Fruit fly (Drosophila melanogaster): ENCODE results near the gene Mdh2.

The Mdh2 gene

dm6 chr3R:18226043-18226808, at the start of gene Mdh2, which contains the start of gene CG7168:
Gene Mdh2 (plus strand): TSS chr3R:18226396.
Gene CG7168 (minus strand): TSS chr3R:18226082.
- no peak for TF ChIP-seq Sin3A (optimal IDR thresholded peaks at IDR 0.05)
- no peak for TF ChIP-seq insv (optimal IDR thresholded peaks at IDR 0.05)
- TF ChIP-seq h (optimal IDR thresholded peaks at IDR 0.05): no peak
- no peak for TF ChIP-seq ttk (optimal IDR thresholded peaks at IDR 0.05)
- no peak for TF ChIP-seq psq (optimal IDR thresholded peaks at IDR 0.05)
- no peak for TF ChIP-seq Myc (optimal IDR thresholded peaks at IDR 0.05)

DNA sequence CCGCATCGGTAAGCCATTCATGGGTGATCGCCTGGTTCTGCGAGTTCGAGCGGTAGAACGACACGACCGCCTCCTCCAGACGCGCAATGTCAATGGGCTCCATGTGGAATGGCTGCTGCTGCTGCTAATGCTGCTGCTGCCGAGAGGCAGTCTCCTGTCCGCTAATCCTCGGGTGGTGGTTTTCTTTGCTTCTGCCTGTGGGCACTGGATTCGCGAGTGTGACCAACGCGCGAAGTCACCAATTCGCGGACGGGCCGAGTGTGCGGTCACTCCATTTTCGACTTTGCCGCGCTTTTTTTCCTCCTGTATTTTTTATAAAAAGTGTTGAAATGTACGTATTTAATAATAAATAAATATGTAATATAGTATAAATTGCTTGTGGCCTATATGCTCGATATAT, 43.0 kb upstream of the Mdh2 start, which contains the start of gene cdm:
TSS of gene cdm (minus strand) at position 236 of the 400 bp plus-strand sequence.
- TF ChIP-seq Sin3A (optimal IDR thresholded peaks at IDR 0.05) (no peak), insv (optimal IDR thresholded peaks at IDR 0.05) (no peak)

DNA sequence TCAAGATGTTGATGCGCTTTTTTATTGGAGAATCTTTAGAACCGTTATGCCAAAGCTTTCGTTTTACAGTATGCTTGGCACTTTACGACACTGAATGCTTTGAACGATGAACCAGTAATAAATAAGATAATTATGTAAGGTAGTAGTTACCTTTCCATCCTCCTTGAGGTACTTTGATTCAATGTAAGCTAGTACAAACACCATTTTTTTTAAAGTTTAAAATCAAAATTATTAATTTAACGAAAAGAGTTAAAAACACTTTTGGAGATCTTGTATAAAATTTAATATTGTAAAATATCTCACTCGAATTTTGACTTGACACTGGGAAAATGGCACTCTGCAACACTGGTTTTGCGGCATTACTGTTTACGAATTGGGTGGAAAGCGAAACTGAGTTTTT, 40.8 kb upstream of the Mdh2 start, which contains the start of the genes Arp5 and CG7208:
TSS of gene Arp5 (plus strand) at position 114 of the 400 bp plus-strand sequence.
TSS of gene CG7208 (minus strand) at position 331 of the 400 bp plus-strand sequence.
- TF ChIP-seq psq (optimal IDR thresholded peaks at IDR 0.05) (peak; percentile 42), insv (optimal IDR thresholded peaks at IDR 0.05) (no peak)

DNA sequence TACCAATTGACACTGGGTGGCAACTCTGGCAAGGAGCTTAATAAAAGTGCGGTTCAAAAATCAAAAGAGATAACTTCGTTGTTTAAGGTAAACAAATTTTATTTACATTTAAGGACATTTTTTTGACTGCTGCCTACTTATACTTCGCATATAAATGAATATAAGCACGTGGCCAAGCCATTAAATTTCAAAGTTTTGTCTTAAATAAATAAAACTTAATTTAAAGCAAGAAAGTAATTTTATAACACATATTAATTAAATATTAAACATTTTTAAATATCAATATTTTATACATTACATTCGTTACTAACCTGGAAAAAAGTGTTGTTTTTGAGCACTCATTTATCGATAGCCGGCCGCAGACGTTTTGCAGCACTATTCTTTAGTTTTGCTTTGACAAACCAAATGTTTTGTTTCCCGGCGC, 37.5 kb upstream of the Mdh2 start, which contains the start of the genes CG12321 and MED17:
TSS of gene CG12321 (minus strand) at position 6 of the 424 bp plus-strand sequence.
TSS of gene MED17 (plus strand) at position 371 of the 424 bp plus-strand sequence.
- no peak for TF ChIP-seq Myc (optimal IDR thresholded peaks at IDR 0.05)
- TF ChIP-seq insv (optimal IDR thresholded peaks at IDR 0.05): no peak
- TF ChIP-seq ttk (optimal IDR thresholded peaks at IDR 0.05): no peak
- no peak for TF ChIP-seq Sin3A (optimal IDR thresholded peaks at IDR 0.05)
- no peak for TF ChIP-seq psq (optimal IDR thresholded peaks at IDR 0.05)
- no peak for TF ChIP-seq h (optimal IDR thresholded peaks at IDR 0.05)

DNA sequence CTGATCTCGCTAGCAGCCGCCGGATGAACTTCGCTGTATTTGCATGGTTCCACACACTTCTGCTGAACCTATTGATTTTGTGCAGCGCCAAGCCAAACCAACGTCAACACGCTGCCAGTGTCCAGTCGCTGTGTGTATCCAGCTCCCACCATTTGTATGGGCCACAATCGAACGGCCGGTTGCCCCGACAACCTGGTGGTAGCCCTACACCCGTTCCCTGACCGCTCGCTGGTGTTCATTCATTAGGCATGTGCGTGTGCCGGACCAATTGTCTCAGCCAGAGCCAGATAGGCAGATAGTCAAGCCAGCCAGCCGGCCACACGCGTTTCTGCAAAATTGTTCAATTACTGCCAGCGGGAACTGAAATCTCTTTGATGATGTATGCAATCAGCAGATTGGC, 34.3 kb upstream of the Mdh2 start, which contains the start of gene CG14313:
TSS of gene CG14313 (minus strand) at position 101 of the 400 bp plus-strand sequence.
- TF ChIP-seq psq (optimal IDR thresholded peaks at IDR 0.05) (no peak), Myc (optimal IDR thresholded peaks at IDR 0.05) (no peak), Sin3A (optimal IDR thresholded peaks at IDR 0.05) (no peak), h (optimal IDR thresholded peaks at IDR 0.05) (no peak), insv (optimal IDR thresholded peaks at IDR 0.05) (no peak), ttk (optimal IDR thresholded peaks at IDR 0.05) (no peak)

- no peak for TF ChIP-seq ttk (optimal IDR thresholded peaks at IDR 0.05)
- TF ChIP-seq Sin3A (optimal IDR thresholded peaks at IDR 0.05): no peak
- TF ChIP-seq h (optimal IDR thresholded peaks at IDR 0.05): no peak
- TF ChIP-seq Myc (optimal IDR thresholded peaks at IDR 0.05): no peak
- TF ChIP-seq psq (optimal IDR thresholded peaks at IDR 0.05): no peak
These were observed 30.9 kb upstream of the Mdh2 start for dm6 chr3R:18195295-18195694.

DNA sequence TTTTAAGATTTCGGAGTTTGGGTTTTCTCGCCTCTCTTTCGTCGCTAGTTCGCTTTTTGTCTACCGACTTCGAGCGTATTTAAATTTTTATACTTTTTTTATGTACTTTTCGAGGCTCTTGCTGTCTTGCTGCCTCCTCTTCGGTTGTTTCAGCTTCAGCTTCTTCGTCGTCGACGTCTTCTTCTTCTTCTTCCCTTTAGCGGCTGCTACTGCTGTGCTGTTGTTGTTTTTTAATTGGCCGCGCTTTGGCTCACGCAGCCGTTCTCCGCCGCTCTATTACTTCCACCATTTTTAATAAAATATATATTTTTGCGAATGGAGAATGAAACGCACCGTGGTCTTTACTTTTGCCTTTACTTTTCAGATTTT, 29.6 kb upstream of the Mdh2 start:
- no peak for TF ChIP-seq Sin3A (optimal IDR thresholded peaks at IDR 0.05)
- TF ChIP-seq psq (optimal IDR thresholded peaks at IDR 0.05): no peak
- TF ChIP-seq ttk (optimal IDR thresholded peaks at IDR 0.05): no peak
- no peak for TF ChIP-seq Myc (optimal IDR thresholded peaks at IDR 0.05)
- no peak for TF ChIP-seq h (optimal IDR thresholded peaks at IDR 0.05)
- TF ChIP-seq insv (optimal IDR thresholded peaks at IDR 0.05): no peak

dm6 chr3R:18196991-18197801, 29.0 kb upstream of the Mdh2 start:
- TF ChIP-seq ttk (optimal IDR thresholded peaks at IDR 0.05) (no peak), Sin3A (optimal IDR thresholded peaks at IDR 0.05) (no peak), psq (optimal IDR thresholded peaks at IDR 0.05) (no peak), insv (optimal IDR thresholded peaks at IDR 0.05) (no peak), Myc (optimal IDR thresholded peaks at IDR 0.05) (no peak), h (optimal IDR thresholded peaks at IDR 0.05) (no peak)

DNA sequence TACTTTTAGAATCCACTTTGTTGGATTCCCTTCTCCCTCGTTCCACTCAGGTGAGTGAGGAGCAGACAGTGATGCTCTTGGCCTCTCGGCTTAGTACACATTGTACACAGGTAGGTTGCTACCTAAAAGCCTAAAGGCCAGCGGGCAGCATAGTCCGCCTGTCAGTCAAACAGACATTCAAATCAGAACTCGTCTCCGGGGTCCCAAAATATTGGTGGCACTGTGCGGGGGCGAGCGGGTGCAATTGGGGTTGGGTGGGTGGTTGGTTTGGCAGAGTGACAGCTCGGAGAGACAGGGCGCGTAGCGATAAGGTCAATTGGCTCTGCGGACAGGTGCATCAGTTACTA, 28.4 kb upstream of the Mdh2 start:
- TF ChIP-seq insv (optimal IDR thresholded peaks at IDR 0.05) (no peak), h (optimal IDR thresholded peaks at IDR 0.05) (no peak), Sin3A (optimal IDR thresholded peaks at IDR 0.05) (no peak), ttk (optimal IDR thresholded peaks at IDR 0.05) (no peak), Myc (optimal IDR thresholded peaks at IDR 0.05) (no peak), psq (optimal IDR thresholded peaks at IDR 0.05) (no peak)

- no peak for TF ChIP-seq h (optimal IDR thresholded peaks at IDR 0.05)
- no peak for TF ChIP-seq insv (optimal IDR thresholded peaks at IDR 0.05)
- TF ChIP-seq psq (optimal IDR thresholded peaks at IDR 0.05): no peak
- TF ChIP-seq ttk (optimal IDR thresholded peaks at IDR 0.05): no peak
- no peak for TF ChIP-seq Sin3A (optimal IDR thresholded peaks at IDR 0.05)
- no peak for TF ChIP-seq Myc (optimal IDR thresholded peaks at IDR 0.05)
These were observed 27.6 kb upstream of the Mdh2 start for dm6 chr3R:18198518-18199118.

DNA sequence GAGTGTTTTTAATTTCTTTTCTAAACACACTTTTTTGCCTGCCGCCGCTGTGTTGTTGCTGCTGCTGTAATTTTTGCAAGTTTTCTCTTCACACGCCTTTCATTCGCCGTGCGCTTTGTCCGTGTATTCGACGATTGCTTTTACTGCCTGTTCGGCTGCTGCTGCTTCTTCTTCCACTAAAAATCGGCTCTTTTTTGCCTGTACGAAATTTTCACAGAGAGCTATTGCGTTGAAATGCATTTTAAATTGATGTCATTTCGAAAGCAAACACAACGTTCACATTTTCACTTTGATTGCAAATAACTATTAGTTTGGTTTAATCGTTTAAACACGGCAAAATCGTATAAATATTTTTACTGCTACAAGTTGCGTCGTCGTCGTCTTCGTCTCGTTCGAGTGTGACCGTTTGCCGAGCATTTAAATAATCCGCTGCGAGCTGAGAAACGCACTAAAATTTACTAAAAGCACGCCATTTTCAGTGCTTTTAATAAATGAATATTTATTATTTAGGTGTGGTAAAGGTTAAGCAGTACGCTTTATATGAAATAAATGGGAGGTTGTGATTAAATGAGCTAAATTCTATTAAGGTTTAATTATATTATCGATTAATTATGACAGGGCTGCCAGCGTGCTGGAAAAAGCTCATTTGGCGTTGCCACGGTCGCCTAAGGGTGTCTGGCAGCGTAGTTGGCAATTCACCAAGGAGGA, 26.9 kb upstream of the Mdh2 start, which contains the start of the genes Ssdp and CG7985:
TSS of gene Ssdp (minus strand) at position 419 of the 708 bp plus-strand sequence.
TSS of gene CG7985 (plus strand) at position 681 of the 708 bp plus-strand sequence.
- TF ChIP-seq h (optimal IDR thresholded peaks at IDR 0.05): no peak
- TF ChIP-seq insv (optimal IDR thresholded peaks at IDR 0.05): no peak
- TF ChIP-seq Myc (optimal IDR thresholded peaks at IDR 0.05): no peak
- no peak for TF ChIP-seq Sin3A (optimal IDR thresholded peaks at IDR 0.05)
- TF ChIP-seq ttk (optimal IDR thresholded peaks at IDR 0.05): no peak
- no peak for TF ChIP-seq psq (optimal IDR thresholded peaks at IDR 0.05)

All from Kc167 (cell line).